Worm (Caenorhabditis elegans) whole organism, late embryonic: ENCODE results near the gene D2023.4.
A peak's percentile ranks its signal among the peaks of the same experiment; 100 is the strongest.

Experiments used
- C38D4.7 ChIP-seq: fragments of 200-800 bp; sonication (Bioruptor generic); optimal IDR thresholded peaks from 2 replicates; lab custom pipeline; 2018; ENCODE audit warnings: mild to moderate bottlenecking, missing genetic modification characterization, moderate library complexity, missing compliant biosample characterization
- K02D7.2 ChIP-seq: sonication (generic microtip); optimal IDR thresholded peaks from 2 replicates; lab custom pipeline; 2017; ENCODE audit warnings: mild to moderate bottlenecking, missing genetic modification characterization, missing compliant biosample characterization
- T23F11.4 ChIP-seq: fragments of 200-800 bp; sonication (Bioruptor generic); optimal IDR thresholded peaks from 2 replicates; lab custom pipeline; 2018; ENCODE audit warnings: mild to moderate bottlenecking, missing genetic modification characterization, missing compliant biosample characterization
- ceh-18 ChIP-seq: sonication (generic microtip); optimal IDR thresholded peaks from 2 replicates; lab custom pipeline; 2016; ENCODE audit warnings: missing genetic modification characterization, missing compliant biosample characterization
- ceh-19 ChIP-seq: fragments of 200-800 bp; sonication (Bioruptor generic); optimal IDR thresholded peaks from 2 replicates; lab custom pipeline; 2018; ENCODE audit warnings: mild to moderate bottlenecking, missing genetic modification characterization, missing compliant biosample characterization
- ceh-2 ChIP-seq: sonication (generic microtip); optimal IDR thresholded peaks from 2 replicates; lab custom pipeline; 2016; ENCODE audit warnings: missing genotype, missing genetic modification characterization, missing compliant biosample characterization
- ceh-24 ChIP-seq: sonication (generic microtip); optimal IDR thresholded peaks from 2 replicates; lab custom pipeline; 2016; ENCODE audit warnings: mild to moderate bottlenecking, missing genetic modification characterization, missing compliant biosample characterization
- ceh-31 ChIP-seq: sonication (generic microtip); optimal IDR thresholded peaks from 2 replicates; lab custom pipeline; 2016; ENCODE audit warnings: missing genetic modification characterization, missing compliant biosample characterization
- ceh-45 ChIP-seq: fragments of 200-800 bp; sonication (Bioruptor generic); IDR thresholded peaks from 2 replicates; pipeline ENCODE4 v1.3.6; 2022; ENCODE audit warnings: missing genetic modification reagents, missing genetic modification characterization, missing compliant biosample characterization
- ceh-48 ChIP-seq: sonication (generic microtip); optimal IDR thresholded peaks from 2 replicates; lab custom pipeline; 2016; ENCODE audit warnings: missing genetic modification characterization, inconsistent platforms, missing compliant biosample characterization
- ceh-6 ChIP-seq: fragments of 200-800 bp; sonication (Bioruptor generic); optimal IDR thresholded peaks from 2 replicates; lab custom pipeline; 2018; ENCODE audit warnings: mild to moderate bottlenecking, missing genetic modification characterization, missing compliant biosample characterization
- che-1 ChIP-seq: sonication (generic microtip); optimal IDR thresholded peaks from 2 replicates; lab custom pipeline; 2016; ENCODE audit warnings: mild to moderate bottlenecking, missing genetic modification characterization, missing compliant biosample characterization
- dmd-4 ChIP-seq: sonication (generic microtip); optimal IDR thresholded peaks from 2 replicates; lab custom pipeline; 2016; ENCODE audit warnings: borderline replicate concordance, missing genetic modification characterization, missing compliant biosample characterization
- dve-1 ChIP-seq: sonication (generic microtip); optimal IDR thresholded peaks from 2 replicates; lab custom pipeline; 2017; ENCODE audit warnings: antibody characterized with exemption, mild to moderate bottlenecking, missing genetic modification characterization, missing compliant biosample characterization
- elt-2 ChIP-seq: sonication (generic microtip); optimal IDR thresholded peaks from 2 replicates; lab custom pipeline; 2016; ENCODE audit warnings: missing genetic modification reagents, missing genetic modification characterization, missing compliant biosample characterization
- elt-4 ChIP-seq: sonication (generic microtip); optimal IDR thresholded peaks from 2 replicates; lab custom pipeline; 2016; ENCODE audit warnings: missing genetic modification characterization, missing compliant biosample characterization
- eyg-1 ChIP-seq: sonication (generic microtip); optimal IDR thresholded peaks from 2 replicates; lab custom pipeline; 2016; ENCODE audit warnings: missing genotype, missing genetic modification characterization, missing compliant biosample characterization
- hlh-30 ChIP-seq: sonication (generic microtip); optimal IDR thresholded peaks from 2 replicates; lab custom pipeline; 2017; ENCODE audit warnings: antibody characterized with exemption, missing genetic modification characterization, missing compliant biosample characterization; ENCODE audit not compliant: insufficient read depth
- madf-2 ChIP-seq: sonication (generic microtip); optimal IDR thresholded peaks from 2 replicates; lab custom pipeline; 2017; ENCODE audit warnings: missing genetic modification characterization, missing compliant biosample characterization
- mec-3 ChIP-seq: sonication (generic microtip); optimal IDR thresholded peaks from 2 replicates; lab custom pipeline; 2016; ENCODE audit warnings: borderline replicate concordance, missing genetic modification characterization, missing compliant biosample characterization
- nfya-1 ChIP-seq: sonication (generic microtip); optimal IDR thresholded peaks from 2 replicates; lab custom pipeline; 2017; ENCODE audit warnings: missing genetic modification characterization, mild to moderate bottlenecking, missing compliant biosample characterization, antibody characterized with exemption, moderate library complexity
- nhr-232 ChIP-seq: sonication (generic microtip); optimal IDR thresholded peaks from 2 replicates; lab custom pipeline; 2016; ENCODE audit warnings: missing genetic modification characterization, missing compliant biosample characterization
- npax-4 ChIP-seq: sonication (generic microtip); optimal IDR thresholded peaks from 2 replicates; lab custom pipeline; 2016; ENCODE audit warnings: missing genetic modification characterization, missing compliant biosample characterization
- pag-3 ChIP-seq: sonication (generic microtip); optimal IDR thresholded peaks from 2 replicates; lab custom pipeline; 2016; ENCODE audit warnings: missing compliant biosample characterization, missing genetic modification characterization, borderline replicate concordance
- pat-9 ChIP-seq: fragments of 200-800 bp; sonication (Bioruptor generic); optimal IDR thresholded peaks from 2 replicates; lab custom pipeline; 2018; ENCODE audit warnings: mild to moderate bottlenecking, missing genetic modification characterization, moderate library complexity, missing compliant biosample characterization
- pros-1 ChIP-seq: fragments of 150-350 bp; optimal IDR thresholded peaks from 2 replicates; lab custom pipeline; 2014; ENCODE audit warnings: missing biosample characterization, missing genetic modification reagents, missing genetic modification characterization
- ref-2 ChIP-seq: sonication (generic microtip); optimal IDR thresholded peaks from 2 replicates; lab custom pipeline; 2016; ENCODE audit warnings: missing genetic modification characterization, missing compliant biosample characterization
- rnt-1 ChIP-seq: sonication (generic microtip); optimal IDR thresholded peaks from 2 replicates; lab custom pipeline; 2016; ENCODE audit warnings: missing genetic modification characterization, missing compliant biosample characterization
- sdc-2 ChIP-seq: sonication (generic microtip); optimal IDR thresholded peaks from 2 replicates; lab custom pipeline; 2016; ENCODE audit warnings: missing genotype, missing genetic modification characterization, missing compliant biosample characterization
- sox-4 ChIP-seq: sonication (generic microtip); optimal IDR thresholded peaks from 2 replicates; lab custom pipeline; 2017; ENCODE audit warnings: mild to moderate bottlenecking, missing genetic modification characterization, inconsistent platforms, missing compliant biosample characterization
- tbx-2 ChIP-seq: sonication (generic microtip); optimal IDR thresholded peaks from 2 replicates; lab custom pipeline; 2016; ENCODE audit warnings: missing genetic modification characterization, missing compliant biosample characterization
- zip-5 ChIP-seq: sonication (generic microtip); optimal IDR thresholded peaks from 2 replicates; lab custom pipeline; 2016; ENCODE audit warnings: missing genetic modification characterization, missing compliant biosample characterization
- ztf-16 ChIP-seq: sonication (generic microtip); optimal IDR thresholded peaks from 2 replicates; lab custom pipeline; 2017; ENCODE audit warnings: missing genetic modification characterization, missing compliant biosample characterization

The D2023.4 gene

DNA sequence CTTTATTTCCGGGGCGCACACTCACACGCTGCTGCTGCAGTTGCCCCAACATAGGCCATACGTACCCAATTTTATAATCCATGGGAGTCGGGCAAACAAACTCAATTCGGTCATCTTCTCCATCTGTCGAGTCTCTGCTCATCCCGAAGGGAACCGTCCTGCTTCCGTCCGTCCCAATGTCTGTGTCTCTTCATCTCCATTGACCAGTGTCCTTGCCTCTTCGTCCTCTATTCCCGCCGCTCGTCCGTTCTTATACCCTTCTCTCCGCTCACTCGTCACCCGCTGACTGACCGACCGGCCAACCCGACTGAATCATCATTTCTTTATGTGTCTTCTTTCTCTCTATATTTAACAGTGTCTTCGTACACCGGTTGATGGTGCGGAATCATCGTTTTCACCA lies 19.3 kb upstream of the D2023.4 start (continued):
- TF ChIP-seq sdc-2 (tag; lab: Kevin White, UChicago) (peak; percentile 45), ceh-18 (tag; lab: Kevin White, UChicago) (peak; percentile 31), dve-1 (tag; lab: Kevin White, UChicago) (peak; percentile 30), eyg-1 (tag; lab: Kevin White, UChicago) (peak; percentile 40), T23F11.4 (no peak), madf-2 (no peak), ceh-31 (tag; lab: Kevin White, UChicago) (peak; percentile 54), ztf-16 (tag; lab: Kevin White, UChicago) (peak; percentile 59), nhr-232 (tag; lab: Kevin White, UChicago) (peak; percentile 13), ceh-2 (tag; lab: Kevin White, UChicago) (peak; percentile 65)

DNA sequence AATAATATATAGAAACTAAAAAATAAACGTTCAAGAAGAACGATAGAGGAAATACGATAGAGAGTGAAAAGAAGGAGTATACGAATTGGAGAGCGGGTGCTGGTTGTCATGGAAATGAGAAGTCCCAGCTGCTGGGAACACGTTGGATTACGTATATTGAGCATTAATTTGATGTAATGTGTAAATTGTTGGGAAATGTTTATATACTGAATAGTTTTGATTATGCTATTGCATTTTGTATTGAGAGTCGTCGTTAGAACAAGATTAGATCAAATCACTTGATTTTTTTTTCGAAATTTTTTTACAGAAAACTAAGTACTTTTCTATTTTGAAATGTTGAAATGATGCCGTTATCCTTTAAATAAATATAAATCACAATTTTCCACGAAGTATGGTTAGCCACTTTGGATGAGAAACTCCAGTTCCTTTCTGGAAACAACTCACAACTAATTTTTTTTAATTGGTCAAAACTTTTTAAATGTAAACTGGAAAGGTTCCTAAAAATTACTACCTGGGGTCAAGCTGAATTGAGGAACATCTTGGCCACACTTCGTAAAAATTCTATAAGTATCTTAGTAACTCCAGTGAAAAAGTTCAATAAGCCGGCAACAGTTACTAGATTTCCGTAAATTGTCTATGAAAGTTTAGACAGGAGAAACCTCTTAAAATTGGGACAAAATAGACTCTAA lies 18.3 kb upstream of the D2023.4 start, which contains the start of gene nphp-4:
Gene nphp-4 (minus strand): TSS at position 51 of the 689 bp plus-strand sequence.
- TF ChIP-seq dve-1 (tag; lab: Kevin White, UChicago) = no peak
- TF ChIP-seq ceh-24 = no peak
- TF ChIP-seq ceh-19 (GFP tag; lab: Kevin White, UChicago) = no peak
- no peak for TF ChIP-seq rnt-1
- TF ChIP-seq pros-1 = no peak
- no peak for TF ChIP-seq pag-3 (tag; lab: Kevin White, UChicago)
- no peak for TF ChIP-seq nfya-1
- TF ChIP-seq eyg-1 (tag; lab: Kevin White, UChicago) = no peak
- no peak for TF ChIP-seq zip-5 (tag; lab: Kevin White, UChicago)
- TF ChIP-seq dmd-4 (tag; lab: Kevin White, UChicago) = no peak
- TF ChIP-seq pat-9 (tag; lab: Kevin White, UChicago) = no peak
- TF ChIP-seq ceh-45 (GFP tag; lab: Robert Waterston, UW) = no peak
- no peak for TF ChIP-seq elt-4 (tag; lab: Kevin White, UChicago)
- no peak for TF ChIP-seq ceh-18 (tag; lab: Kevin White, UChicago)

ce11 chrV:11839220-11839619 lies 13.7 kb upstream of the D2023.4 start, which contains the start of gene idpb-5:
idpb-5 (plus strand) TSS chrV:11839520.
- no peak for TF ChIP-seq C38D4.7 (GFP tag; lab: Kevin White, UChicago)

- no peak for TF ChIP-seq ceh-48 (tag; lab: Kevin White, UChicago)
- TF ChIP-seq ceh-18 (tag; lab: Kevin White, UChicago) = peak; percentile 55
These were observed 10.5 kb upstream of the D2023.4 start, which contains the start of gene R13H4.2 for ce11 chrV:11836073-11836472. R13H4.2 (plus strand) TSS chrV:11836391.

DNA sequence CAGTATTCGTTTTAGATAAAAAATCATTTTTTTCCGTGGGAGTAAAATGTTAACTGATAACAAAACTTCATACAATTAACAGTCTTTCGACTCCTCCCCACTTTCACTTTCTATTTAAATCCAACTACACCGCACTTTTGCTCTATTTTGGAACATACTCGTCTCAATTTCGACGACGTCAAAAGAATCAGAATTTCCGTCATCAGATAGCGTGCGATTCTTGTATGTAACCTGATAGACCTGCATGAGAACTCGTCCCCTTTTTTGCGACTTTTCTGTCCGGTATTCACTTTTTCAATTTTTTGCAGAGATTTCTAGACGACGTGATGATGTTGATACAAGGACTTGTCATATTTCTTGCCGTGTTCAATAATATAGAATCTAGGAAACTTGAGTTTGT lies 7.8 kb upstream of the D2023.4 start, which contains the start of gene pho-8:
Gene pho-8 (plus strand): TSS at position 301 of the 400 bp plus-strand sequence.
- TF ChIP-seq K02D7.2 (tag; lab: Kevin White, UChicago) = no peak
- TF ChIP-seq, all 69 proteins: peak for 0

DNA sequence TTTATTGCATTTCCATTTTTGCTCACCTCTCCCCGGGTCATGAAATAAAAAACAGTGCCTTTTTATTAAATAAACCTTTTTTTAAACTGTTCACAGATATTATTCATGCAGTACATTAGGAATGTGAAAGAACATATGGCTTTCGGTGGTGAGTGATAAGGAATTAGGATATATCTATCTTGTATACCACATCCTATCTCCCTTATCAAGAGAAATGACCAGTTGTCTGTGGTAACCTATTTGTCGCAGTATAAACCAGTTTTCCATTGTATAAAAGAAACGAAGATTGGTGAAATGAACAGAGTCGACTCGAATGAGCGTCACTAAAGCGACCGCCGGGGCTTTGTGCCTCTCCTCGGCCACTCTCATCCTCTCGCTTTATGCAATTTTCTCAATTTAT lies 3.7 kb upstream of the D2023.4 start, which contains the start of gene col-158:
Gene col-158 (plus strand): TSS at position 301 of the 400 bp plus-strand sequence.
- no peak for TF ChIP-seq ceh-2 (tag; lab: Kevin White, UChicago)
- no peak for TF ChIP-seq sox-4 (tag; lab: Kevin White, UChicago)
- TF ChIP-seq hlh-30 = no peak
- TF ChIP-seq ceh-31 (tag; lab: Kevin White, UChicago) = no peak
- no peak for TF ChIP-seq npax-4 (tag; lab: Kevin White, UChicago)
- TF ChIP-seq elt-4 (tag; lab: Kevin White, UChicago) = no peak
- no peak for TF ChIP-seq elt-2
- TF ChIP-seq ref-2 (tag; lab: Kevin White, UChicago) = no peak
- TF ChIP-seq tbx-2 (tag; lab: Kevin White, UChicago) = no peak
- no peak for TF ChIP-seq ceh-6 (GFP tag; lab: Kevin White, UChicago)
- no peak for TF ChIP-seq mec-3 (tag; lab: Kevin White, UChicago)
- no peak for TF ChIP-seq dve-1 (tag; lab: Kevin White, UChicago)
- no peak for TF ChIP-seq nfya-1
- no peak for TF ChIP-seq che-1
- TF ChIP-seq sdc-2 (tag; lab: Kevin White, UChicago) = no peak
